Fruit fly (Drosophila melanogaster) whole organism, embryonic: ENCODE results near the gene mask.

Experiments
- Asciz ChIP-seq: fragments of 200-800 bp; sonication (Bioruptor generic); optimal IDR thresholded peaks from 2 replicates; lab custom pipeline; 2017; ENCODE audit warnings: missing biosample characterization, mild to moderate bottlenecking, missing genetic modification characterization, missing genetic modification reagents
- CG10267 ChIP-seq: fragments of 200-800 bp; sonication (Bioruptor generic); optimal IDR thresholded peaks from 2 replicates; lab custom pipeline; 2018; ENCODE audit warnings: missing biosample characterization, mild to moderate bottlenecking, missing genetic modification characterization, moderate library complexity
- CG11560 ChIP-seq: fragments of 200-800 bp; sonication (Bioruptor generic); IDR thresholded peaks from 3 replicates; pipeline ENCODE4 v1.3.6; 2022; ENCODE audit warnings: missing biosample characterization, missing genetic modification characterization
- CG12769 ChIP-seq: fragments of 200-800 bp; sonication (Bioruptor generic); optimal IDR thresholded peaks from 2 replicates; lab custom pipeline; 2019; ENCODE audit warnings: missing biosample characterization, mild to moderate bottlenecking, missing genetic modification characterization, moderate library complexity
- CG13424 ChIP-seq: fragments of 200-800 bp; sonication (Bioruptor generic); optimal IDR thresholded peaks from 2 replicates; lab custom pipeline; 2019; ENCODE audit warnings: missing biosample characterization, mild to moderate bottlenecking, missing genetic modification characterization, moderate library complexity
- CG13775 ChIP-seq: fragments of 200-800 bp; sonication (Bioruptor generic); optimal IDR thresholded peaks from 3 replicates; lab custom pipeline; 2017; ENCODE audit warnings: missing biosample characterization, mild to moderate bottlenecking, missing genetic modification characterization
- CG14014 ChIP-seq: fragments of 200-800 bp; sonication (Bioruptor generic); IDR thresholded peaks from 2 replicates; pipeline ENCODE4 v1.3.6; 2022; ENCODE audit warnings: missing biosample characterization, missing genetic modification characterization
- CG16779 ChIP-seq: fragments of 200-800 bp; sonication (Bioruptor generic); IDR thresholded peaks from 2 replicates; pipeline ENCODE4 v1.3.6; 2022; ENCODE audit warnings: missing biosample characterization, missing genetic modification characterization
- CG17612 ChIP-seq: fragments of 200-800 bp; sonication (Bioruptor generic); IDR thresholded peaks from 2 replicates; pipeline ENCODE4 v1.3.6; 2022; ENCODE audit warnings: missing biosample characterization, missing genetic modification characterization
- CG17829 ChIP-seq: fragments of 200-800 bp; optimal IDR thresholded peaks from 2 replicates; lab custom pipeline; 2019; ENCODE audit warnings: missing biosample characterization, mild to moderate bottlenecking, missing genetic modification characterization, moderate library complexity
- CG30403 ChIP-seq: fragments of 200-800 bp; sonication (Bioruptor generic); optimal IDR thresholded peaks from 3 replicates; lab custom pipeline; 2016; ENCODE audit warnings: missing biosample characterization, missing genetic modification characterization
- CG31365 ChIP-seq: fragments of 200-800 bp; sonication (Bioruptor generic); optimal IDR thresholded peaks from 2 replicates; lab custom pipeline; 2018; ENCODE audit warnings: missing biosample characterization, mild to moderate bottlenecking, missing genetic modification characterization
- CG4404 ChIP-seq: fragments of 200-800 bp; sonication (Bioruptor generic); IDR thresholded peaks from 2 replicates; pipeline ENCODE4 v1.3.6; 2022; ENCODE audit warnings: missing biosample characterization, missing genetic modification characterization
- CG8089 ChIP-seq: fragments of 200-800 bp; sonication (Bioruptor generic); optimal IDR thresholded peaks from 3 replicates; lab custom pipeline; 2016; ENCODE audit warnings: missing biosample characterization, missing genetic modification characterization
- CG8765 ChIP-seq: fragments of 200-800 bp; sonication (Bioruptor generic); IDR thresholded peaks from 2 replicates; pipeline ENCODE4 v1.3.6; 2022; ENCODE audit warnings: missing biosample characterization, missing genetic modification characterization
- CG9215 ChIP-seq: fragments of 200-800 bp; sonication (Bioruptor generic); IDR thresholded peaks from 2 replicates; pipeline ENCODE4 v1.3.6; 2022; ENCODE audit warnings: missing biosample characterization, missing genetic modification characterization
- D ChIP-seq, 2 experiments: fragments of 200-800 bp in 1 of 2; fragments of >200 bp in 1 of 2; sonication (Bioruptor generic) in 1 of 2; optimal IDR thresholded peaks; 2 replicates in 1 of 2; 3 replicates in 1 of 2; lab custom pipeline; 2017; ENCODE audit warnings: mild to moderate bottlenecking in 1 of 2, missing biosample characterization in 1 of 2, missing genetic modification characterization in 1 of 2, missing genetic modification reagents in 1 of 2
- Dek ChIP-seq: fragments of 200-800 bp; sonication (Bioruptor generic); optimal IDR thresholded peaks from 3 replicates; lab custom pipeline; 2019; ENCODE audit warnings: missing biosample characterization, mild to moderate bottlenecking, missing genetic modification characterization, moderate library complexity
- Dip2 ChIP-seq: fragments of 200-800 bp; sonication (Bioruptor generic); IDR thresholded peaks from 2 replicates; pipeline ENCODE4 v1.3.6; 2022; ENCODE audit warnings: missing biosample characterization, missing genetic modification characterization
- Dll ChIP-seq: fragments of 200-800 bp; sonication (Bioruptor generic); IDR thresholded peaks from 4 replicates; pipeline ENCODE4 v1.3.6; 2022; ENCODE audit warnings: missing biosample characterization, missing genetic modification characterization; ENCODE audit not compliant: partially characterized antibody
- Doc2 ChIP-seq: fragments of 200-800 bp; sonication (Bioruptor generic); IDR thresholded peaks from 2 replicates; pipeline ENCODE4 v1.3.6; 2022; ENCODE audit warnings: missing biosample characterization, missing genetic modification characterization
- HHEX ChIP-seq: fragments of 200-800 bp; sonication (Bioruptor generic); optimal IDR thresholded peaks from 3 replicates; lab custom pipeline; 2017; ENCODE audit warnings: missing biosample characterization, mild to moderate bottlenecking, missing genetic modification characterization, missing genetic modification reagents
- Hmx ChIP-seq: fragments of 200-800 bp; sonication (Bioruptor generic); optimal IDR thresholded peaks from 2 replicates; lab custom pipeline; 2016; ENCODE audit warnings: missing biosample characterization, missing genetic modification characterization
- Mrtf ChIP-seq: fragments of 200-800 bp; sonication (Bioruptor generic); IDR thresholded peaks from 3 replicates; pipeline ENCODE4 v1.3.6; 2022; ENCODE audit warnings: missing biosample characterization, missing genetic modification characterization
- Oaz ChIP-seq: fragments of 200-800 bp; sonication (Bioruptor generic); IDR thresholded peaks from 2 replicates; pipeline ENCODE4 v1.3.6; 2022; ENCODE audit warnings: missing biosample characterization, missing genetic modification characterization
- Oli ChIP-seq: fragments of 200-800 bp; sonication (Bioruptor generic); optimal IDR thresholded peaks from 2 replicates; lab custom pipeline; 2018; ENCODE audit warnings: missing biosample characterization, mild to moderate bottlenecking, missing genetic modification characterization, moderate library complexity
- Spps ChIP-seq: fragments of 200-800 bp; sonication (Bioruptor generic); optimal IDR thresholded peaks from 2 replicates; lab custom pipeline; 2018; ENCODE audit warnings: missing biosample characterization, mild to moderate bottlenecking, missing genetic modification characterization
- Sry-δ ChIP-seq: fragments of 200-800 bp; sonication (Bioruptor generic); optimal IDR thresholded peaks from 2 replicates; lab custom pipeline; 2016; ENCODE audit warnings: missing biosample characterization, missing genetic modification characterization
- TFAM ChIP-seq: fragments of 200-800 bp; sonication (Bioruptor generic); optimal IDR thresholded peaks from 2 replicates; lab custom pipeline; 2017; ENCODE audit warnings: missing biosample characterization, missing genetic modification characterization, inconsistent platforms
- Tbp ChIP-seq: fragments of >200 bp; optimal IDR thresholded peaks from 2 replicates; lab custom pipeline; 2018; ENCODE audit warnings: missing biosample characterization, missing genetic modification characterization
- Trl ChIP-seq, 3 experiments: fragments of >200 bp in 2 of 3; fragments of 200-800 bp in 1 of 3; sonication (Bioruptor generic) in 1 of 3; optimal IDR thresholded peaks; 2 replicates in 1 of 3; 3 replicates in 2 of 3; lab custom pipeline; 2016 to 2017; ENCODE audit warnings: missing biosample characterization in 1 of 3, missing genetic modification characterization in 1 of 3
- ab ChIP-seq: fragments of 200-800 bp; sonication (Bioruptor generic); optimal IDR thresholded peaks from 2 replicates; lab custom pipeline; 2016; ENCODE audit warnings: missing biosample characterization, missing genetic modification characterization
- chm ChIP-seq: fragments of 200-800 bp; sonication (Bioruptor generic); IDR thresholded peaks from 2 replicates; pipeline ENCODE4 v1.3.6; 2022; ENCODE audit warnings: missing biosample characterization, missing genetic modification characterization
- da ChIP-seq: fragments of 200-800 bp; sonication (Bioruptor generic); optimal IDR thresholded peaks from 2 replicates; lab custom pipeline; 2016; ENCODE audit warnings: missing biosample characterization, missing genetic modification characterization
- dm ChIP-seq: fragments of 200-800 bp; sonication (Bioruptor generic); optimal IDR thresholded peaks from 3 replicates; lab custom pipeline; 2016; ENCODE audit warnings: missing biosample characterization, missing genetic modification characterization
- ftz-f1 ChIP-seq: fragments of 200-800 bp; sonication (Bioruptor generic); optimal IDR thresholded peaks from 2 replicates; lab custom pipeline; 2016; ENCODE audit warnings: missing biosample characterization, missing genetic modification characterization
- grn ChIP-seq: fragments of 200-800 bp; sonication (Bioruptor generic); optimal IDR thresholded peaks from 3 replicates; lab custom pipeline; 2017; ENCODE audit warnings: missing biosample characterization, missing genetic modification characterization
- gsb-n ChIP-seq: fragments of 200-800 bp; sonication (Bioruptor generic); optimal IDR thresholded peaks from 3 replicates; lab custom pipeline; 2018; ENCODE audit warnings: missing biosample characterization, mild to moderate bottlenecking, missing genetic modification characterization
- luna ChIP-seq: fragments of 200-800 bp; sonication (Bioruptor generic); optimal IDR thresholded peaks from 2 replicates; lab custom pipeline; 2016; ENCODE audit warnings: missing biosample characterization, missing genetic modification characterization
- mam ChIP-seq: fragments of 200-800 bp; sonication (Bioruptor generic); optimal IDR thresholded peaks from 3 replicates; lab custom pipeline; 2016; ENCODE audit warnings: missing biosample characterization, missing genetic modification characterization
- phol ChIP-seq: fragments of 200-800 bp; sonication (Bioruptor generic); optimal IDR thresholded peaks from 3 replicates; lab custom pipeline; 2018; ENCODE audit warnings: missing biosample characterization, mild to moderate bottlenecking, missing genetic modification characterization, moderate library complexity
- rib ChIP-seq: fragments of 200-800 bp; sonication (Bioruptor generic); IDR thresholded peaks from 2 replicates; pipeline ENCODE4 v1.3.6; 2022; ENCODE audit warnings: missing biosample characterization, missing genetic modification characterization
- shn ChIP-seq: fragments of 200-800 bp; sonication (Bioruptor generic); optimal IDR thresholded peaks from 3 replicates; lab custom pipeline; 2016; ENCODE audit warnings: missing biosample characterization, missing genetic modification characterization
- sqz ChIP-seq: fragments of 200-800 bp; sonication (Bioruptor generic); optimal IDR thresholded peaks from 3 replicates; lab custom pipeline; 2018; ENCODE audit warnings: missing biosample characterization, mild to moderate bottlenecking, missing genetic modification characterization
- toy ChIP-seq: fragments of 200-800 bp; sonication (Bioruptor generic); IDR thresholded peaks from 2 replicates; pipeline ENCODE4 v1.3.6; 2022; ENCODE audit warnings: missing biosample characterization, missing genetic modification characterization
- trem ChIP-seq: fragments of 200-800 bp; optimal IDR thresholded peaks from 3 replicates; lab custom pipeline; 2019; ENCODE audit warnings: missing biosample characterization, mild to moderate bottlenecking, missing genetic modification characterization, moderate library complexity
- tx ChIP-seq: fragments of 200-800 bp; sonication (Bioruptor generic); optimal IDR thresholded peaks from 2 replicates; lab custom pipeline; 2016; ENCODE audit warnings: missing biosample characterization, missing genetic modification characterization
- zen ChIP-seq: fragments of 200-800 bp; sonication (Bioruptor generic); optimal IDR thresholded peaks from 3 replicates; lab custom pipeline; 2018; ENCODE audit warnings: missing biosample characterization, mild to moderate bottlenecking, missing genetic modification characterization, moderate library complexity
- zen2 ChIP-seq: fragments of 200-800 bp; sonication (Bioruptor generic); IDR thresholded peaks from 3 replicates; pipeline ENCODE4 v1.3.6; 2022; ENCODE audit warnings: missing biosample characterization, missing genetic modification characterization; ENCODE audit not compliant: partially characterized antibody

mask gene

DNA sequence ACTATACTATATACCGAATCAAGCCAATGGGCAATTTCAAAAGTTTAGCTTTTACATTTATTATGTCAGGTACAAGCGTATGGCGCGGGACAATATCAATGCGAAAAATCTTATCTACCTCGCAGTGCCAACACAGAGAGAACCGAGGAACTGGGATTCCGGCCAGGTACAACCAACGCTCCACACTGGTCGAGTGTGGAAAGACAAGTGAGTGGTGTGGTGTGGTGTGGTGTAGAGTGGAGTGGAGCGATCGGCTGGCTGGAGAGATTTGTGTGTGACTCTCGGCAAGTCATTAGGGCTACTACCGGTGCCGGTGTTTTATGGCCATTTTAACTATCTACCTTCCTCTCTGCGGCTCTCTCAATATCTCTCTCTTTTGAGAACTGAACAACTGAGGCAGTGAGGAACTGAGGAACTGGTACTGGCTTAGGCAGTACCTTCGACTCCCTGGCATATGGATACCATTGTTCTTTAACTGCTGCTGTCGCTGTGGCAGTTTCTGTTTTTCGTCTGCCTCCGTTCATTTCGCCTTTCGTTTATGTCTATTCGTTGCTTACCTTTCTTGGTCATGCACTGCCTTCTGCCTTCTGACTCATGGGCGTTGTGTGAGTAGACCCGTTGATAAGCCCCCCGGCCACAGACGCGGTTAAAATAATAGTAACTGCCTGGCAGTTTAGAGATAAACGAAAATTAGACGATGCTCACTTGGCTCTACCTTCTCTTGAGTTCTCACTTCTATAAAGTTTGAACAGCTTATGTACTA, 29.1 kb downstream of the mask start (continued):
- TF ChIP-seq trem (peak; percentile 80), CG10267 (peak; percentile 82), dm (GFP tag; lab: Kevin White, UChicago) (peak; percentile 75), CG17612 (GFP tag; lab: Robert Waterston, UW) (peak; percentile 48; the same call in 1 of the 2 replicates), Dip2 (GFP tag; lab: Robert Waterston, UW) (no peak), D (optimal IDR thresholded peaks at IDR 0.05; lab: Kevin White, UChicago) (peak; percentile 83), D (GFP tag; optimal IDR thresholded peaks at IDR 0.05; lab: Kevin White, UChicago) (peak; percentile 87), grn (peak; percentile 90), Tbp (GFP tag; lab: Kevin White, UChicago) (no peak), Sry-δ (GFP tag; lab: Kevin White, UChicago) (peak; percentile 49), tx (GFP tag; lab: Kevin White, UChicago) (peak; percentile 88), phol (tag; lab: Kevin White, UChicago) (peak; percentile 86), CG11560 (tag; lab: Robert Waterston, UW) (peak; percentile 70), ab (peak; percentile 82), da (GFP tag; lab: Kevin White, UChicago) (peak; percentile 59), toy (peak; percentile 60), CG17829 (tag; lab: Kevin White, UChicago) (peak; percentile 82), mam (GFP tag; lab: Kevin White, UChicago) (peak; percentile 93), rib (GFP tag; lab: Robert Waterston, UW) (peak; percentile 79), CG8765 (peak; percentile 86), Dll (GFP tag; lab: Robert Waterston, UW) (peak; percentile 29; the same call in 1 of the 4 replicates), Asciz (GFP tag; lab: Kevin White, UChicago) (peak; percentile 77), Oaz (GFP tag; lab: Robert Waterston, UW) (peak; percentile 55), Spps (tag; lab: Kevin White, UChicago) (peak; percentile 74), CG30403 (GFP tag; lab: Kevin White, UChicago) (peak; percentile 90), zen (tag; lab: Kevin White, UChicago) (peak; percentile 77), CG13775 (GFP tag; lab: Kevin White, UChicago) (peak; percentile 87), sqz (GFP tag; lab: Kevin White, UChicago) (peak; percentile 28), Hmx (GFP tag; lab: Kevin White, UChicago) (peak; percentile 82), chm (GFP tag; lab: Robert Waterston, UW) (peak; percentile 85), shn (GFP tag; lab: Kevin White, UChicago) (peak; percentile 78), CG14014 (GFP tag; lab: Robert Waterston, UW) (peak; percentile 88), CG9215 (peak; percentile 72), gsb-n (tag; lab: Kevin White, UChicago) (peak; percentile 84), Dek (tag; lab: Kevin White, UChicago) (peak; percentile 92), CG31365 (tag; lab: Kevin White, UChicago) (peak; percentile 63), Doc2 (no peak), CG13424 (tag; lab: Kevin White, UChicago) (peak; percentile 86), Oli (tag; lab: Kevin White, UChicago) (peak; percentile 91), HHEX (peak; percentile 91), CG8089 (GFP tag; lab: Kevin White, UChicago) (peak; percentile 86), CG16779 (peak; percentile 82), luna (GFP tag; lab: Kevin White, UChicago) (peak; percentile 74), Trl (optimal IDR thresholded peaks at IDR 0.05; lab: Kevin White, UChicago) (peak; percentile 83 to 90), Trl (GFP tag; optimal IDR thresholded peaks at IDR 0.05; lab: Kevin White, UChicago) (peak; percentile 88), ftz-f1 (no peak), CG4404 (GFP tag; lab: Robert Waterston, UW) (peak; percentile 84), TFAM (GFP tag; lab: Kevin White, UChicago) (peak; percentile 62), zen2 (GFP tag; lab: Robert Waterston, UW) (no peak), Mrtf (peak; percentile 88), CG12769 (tag; lab: Kevin White, UChicago) (peak; percentile 96)
